Worm (Caenorhabditis elegans): ENCODE data around the gene crn-5.

The crn-5 gene

DNA sequence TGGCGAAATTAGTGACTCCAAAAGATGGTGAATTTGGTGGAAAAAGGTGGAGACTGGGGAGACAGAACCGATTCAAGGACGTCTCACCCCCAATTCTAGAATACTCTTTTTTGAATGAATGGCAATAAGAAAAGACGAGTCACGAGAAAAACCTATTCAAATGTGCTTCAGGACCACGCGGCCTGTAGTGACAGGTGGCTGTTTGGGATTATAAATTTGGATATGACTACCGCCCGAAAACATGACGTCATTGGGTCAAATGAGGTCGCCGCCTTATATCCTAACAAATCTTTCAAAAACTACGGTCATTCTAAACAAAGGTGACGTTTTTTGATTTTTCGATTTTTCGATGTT, 38.5 kb upstream of the crn-5 start (continued):
- TF ChIP-seq ces-1 (GFP tag; optimal IDR thresholded peaks at IDR 0.05), result no peak
- TF ChIP-seq nhr-85 (tag), result peak; percentile 88
- peak; percentile 7 for TF ChIP-seq C16A3.4 (tag; optimal IDR thresholded peaks at IDR 0.05)
- no peak for TF ChIP-seq lin-15B (tag; optimal IDR thresholded peaks at IDR 0.05)
- peak; percentile 59 for TF ChIP-seq mep-1 (tag; optimal IDR thresholded peaks at IDR 0.05)
- TF ChIP-seq egl-27 (tag; optimal IDR thresholded peaks at IDR 0.05), result no peak
- no peak for TF ChIP-seq nhr-20 (tag; optimal IDR thresholded peaks at IDR 0.05)
- TF ChIP-seq sup-37 (GFP tag; optimal IDR thresholded peaks at IDR 0.05), result no peak
- no peak for TF ChIP-seq pag-3 (tag; optimal IDR thresholded peaks at IDR 0.05; ENCODE audit: borderline replicate concordance, insufficient read depth)

DNA sequence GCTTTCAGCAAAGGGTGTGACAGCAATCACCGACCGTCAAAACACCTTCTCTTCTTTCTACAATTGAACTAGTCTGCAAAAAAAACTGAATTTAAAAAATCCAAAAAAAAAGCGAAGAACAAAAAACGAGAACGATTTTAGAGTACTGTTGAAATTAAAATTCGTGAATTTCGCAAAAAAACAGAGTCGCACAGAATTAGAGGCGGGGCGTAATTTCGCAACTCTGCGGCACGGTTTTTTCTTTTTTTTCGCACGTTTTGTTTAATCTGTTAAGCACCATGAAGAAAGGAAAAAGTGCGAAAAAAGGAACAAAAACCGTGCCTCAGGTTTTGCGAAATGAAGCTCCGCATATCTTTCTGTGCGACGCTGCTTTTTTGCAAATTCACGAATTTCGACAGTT, 37.6 kb upstream of the crn-5 start, which contains the start of gene mnk-1:
TSS of gene mnk-1 (minus strand) at position 73 of the 400 bp plus-strand sequence.
- TF ChIP-seq C04F5.9 (tag; optimal IDR thresholded peaks at IDR 0.05) (no peak), lin-15B (tag; optimal IDR thresholded peaks at IDR 0.05) (no peak), nhr-237 (tag; optimal IDR thresholded peaks at IDR 0.05) (no peak), ztf-11 (tag; optimal IDR thresholded peaks at IDR 0.05) (peak in 1 of 2 experiments; percentile 39), pag-3 (tag; optimal IDR thresholded peaks at IDR 0.05; ENCODE audit: borderline replicate concordance, insufficient read depth) (no peak)

DNA sequence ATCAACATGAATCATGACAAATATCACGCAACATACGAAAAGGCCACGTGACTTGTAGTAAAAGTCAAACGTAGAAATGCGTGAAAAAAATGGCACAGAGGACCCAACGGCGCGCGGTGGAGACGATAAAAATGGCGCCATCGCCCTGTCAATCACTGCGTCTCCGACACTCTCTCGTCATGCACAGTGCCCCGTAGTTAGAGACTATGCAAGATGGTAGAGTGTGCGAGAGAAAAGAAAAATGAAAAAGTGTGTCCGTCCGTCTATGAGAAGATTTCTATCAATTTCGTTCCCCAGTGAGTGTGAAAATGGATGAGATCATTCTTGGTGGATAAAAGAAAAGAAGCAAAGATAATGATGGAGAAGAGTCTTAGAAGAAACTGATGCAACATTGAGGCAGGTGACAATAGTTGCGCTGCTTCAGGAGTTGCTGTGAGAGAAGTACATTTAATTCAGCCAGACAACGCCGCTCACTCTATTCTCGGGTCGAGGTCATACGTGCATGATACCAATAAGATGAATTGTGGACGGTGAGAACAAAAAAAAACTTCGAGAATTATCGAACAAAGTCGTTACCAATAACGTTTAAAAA, 37.0 kb upstream of the crn-5 start:
- TF ChIP-seq pqm-1 (tag; optimal IDR thresholded peaks at IDR 0.05) (no peak), alr-1 (tag; optimal IDR thresholded peaks at IDR 0.05; ENCODE audit: borderline replicate concordance) (no peak), egl-27 (tag; optimal IDR thresholded peaks at IDR 0.05) (peak in 1 of 2 experiments; percentile 60), unc-130 (tag; optimal IDR thresholded peaks at IDR 0.05) (peak; percentile 65), nhr-11 (tag; optimal IDR thresholded peaks at IDR 0.05) (peak; percentile 45), blmp-1 (tag; optimal IDR thresholded peaks at IDR 0.05) (peak; percentile 85), unc-30 (tag; optimal IDR thresholded peaks at IDR 0.05) (no peak), sup-37 (GFP tag; optimal IDR thresholded peaks at IDR 0.05) (no peak), mdl-1 (tag; optimal IDR thresholded peaks at IDR 0.05) (peak in 1 of 2 experiments; percentile 61), irx-1 (tag; optimal IDR thresholded peaks at IDR 0.05) (peak; percentile 18), Y116A8C.19 (tag; optimal IDR thresholded peaks at IDR 0.05; ENCODE audit: borderline replicate concordance) (no peak), fkh-4 (tag; optimal IDR thresholded peaks at IDR 0.05; ENCODE audit: borderline replicate concordance) (peak; percentile 47), nhr-77 (tag; optimal IDR thresholded peaks at IDR 0.05) (peak; percentile 11), sptf-1 (tag; optimal IDR thresholded peaks at IDR 0.05) (no peak), tlp-1 (tag; optimal IDR thresholded peaks at IDR 0.05) (no peak), nhr-47 (tag; optimal IDR thresholded peaks at IDR 0.05) (peak; percentile 64), isw-1 (GFP tag; IDR thresholded peaks at IDR 0.05) (no peak), mef-2 (tag; optimal IDR thresholded peaks at IDR 0.05) (no peak), nhr-237 (tag; optimal IDR thresholded peaks at IDR 0.05) (no peak), ces-1 (GFP tag; optimal IDR thresholded peaks at IDR 0.05) (no peak), fkh-10 (GFP tag; optimal IDR thresholded peaks at IDR 0.05) (no peak), mep-1 (tag; optimal IDR thresholded peaks at IDR 0.05) (peak; percentile 81), lin-13 (GFP tag; optimal IDR thresholded peaks at IDR 0.05) (peak; percentile 45), dsc-1 (tag; optimal IDR thresholded peaks at IDR 0.05) (peak; percentile 37), jun-1 (tag; optimal IDR thresholded peaks at IDR 0.05) (peak; percentile 0), ztf-11 (tag; optimal IDR thresholded peaks at IDR 0.05) (peak in 1 of 2 experiments; percentile 2), unc-62 (GFP tag; optimal IDR thresholded peaks at IDR 0.05) (no peak), swsn-7 (tag; optimal IDR thresholded peaks at IDR 0.05) (peak; percentile 62), ceh-8 (GFP tag; optimal IDR thresholded peaks at IDR 0.05) (no peak), lin-39 (tag; optimal IDR thresholded peaks at IDR 0.05) (peak; percentile 22), snu-23 (GFP tag; optimal IDR thresholded peaks at IDR 0.05) (peak; percentile 80), egl-13 (tag; optimal IDR thresholded peaks at IDR 0.05) (no peak), efl-1 (optimal IDR thresholded peaks at IDR 0.05) (peak; percentile 40 to 56), efl-1 (GFP tag; optimal IDR thresholded peaks at IDR 0.05 in 1 of 2) (peak in 1 of 2 experiments; percentile 93), F16B12.6 (tag; optimal IDR thresholded peaks at IDR 0.05) (peak; percentile 5), tbx-2 (tag; optimal IDR thresholded peaks at IDR 0.05) (peak; percentile 59), ets-5 (GFP tag; IDR thresholded peaks at IDR 0.05) (no peak), ztf-4 (tag; optimal IDR thresholded peaks at IDR 0.05) (peak; percentile 73), fkh-8 (tag; optimal IDR thresholded peaks at IDR 0.05) (no peak), hpl-2 (GFP tag; optimal IDR thresholded peaks at IDR 0.05) (no peak), zip-4 (GFP tag; optimal IDR thresholded peaks at IDR 0.05) (no peak), elt-3 (tag; optimal IDR thresholded peaks at IDR 0.05) (peak in 2 of 6 experiments; percentile 37 to 61)

All from whole organism, L1 larva.